Fruit fly (Drosophila melanogaster): Measurements from ENCODE around the gene GstO3.

dm6 chr3L:8540509-8540908 lies 21.8 kb downstream of the GstO3 start:
- TF ChIP-seq CG11762 (GFP tag; optimal IDR thresholded peaks at IDR 0.05; ENCODE audit: insufficient read depth) = no peak
- no peak for TF ChIP-seq esn (GFP tag; optimal IDR thresholded peaks at IDR 0.05)
- TF ChIP-seq CG10669 (GFP tag; optimal IDR thresholded peaks at IDR 0.05) = no peak
- no peak for TF ChIP-seq Blimp-1 (GFP tag; optimal IDR thresholded peaks at IDR 0.05)

All from whole organism, prepupa.